Fruit fly (Drosophila melanogaster) whole organism, wandering third instar larva: ENCODE data around the gene CAH6.

Source experiments
- Abd-B ChIP-seq: fragments of >200 bp; optimal IDR thresholded peaks from 2 replicates; lab custom pipeline; 2017; ENCODE audit warnings: missing biosample characterization, missing genetic modification characterization
- CG32264 ChIP-seq: fragments of 200-800 bp; sonication (Bioruptor generic); optimal IDR thresholded peaks from 2 replicates; lab custom pipeline; 2016; ENCODE audit warnings: missing biosample characterization, missing genetic modification characterization
- CG9705 ChIP-seq: fragments of 200-800 bp; sonication (Bioruptor generic); optimal IDR thresholded peaks from 2 replicates; lab custom pipeline; 2018; ENCODE audit warnings: missing biosample characterization, mild to moderate bottlenecking, missing genetic modification characterization
- CrebA ChIP-seq: fragments of 200-800 bp; sonication (Bioruptor generic); optimal IDR thresholded peaks from 2 replicates; lab custom pipeline; 2016; ENCODE audit warnings: missing biosample characterization, mild to moderate bottlenecking, missing genetic modification characterization, borderline replicate concordance
- Dfd ChIP-seq: fragments of >200 bp; optimal IDR thresholded peaks from 2 replicates; lab custom pipeline; 2017; ENCODE audit warnings: missing biosample characterization, missing genetic modification characterization
- Dif ChIP-seq: fragments of 200-275, 200-300 bp; sonication (Bioruptor generic); optimal IDR thresholded peaks from 2 replicates; lab custom pipeline; 2018; ENCODE audit warnings: missing biosample characterization, missing genetic modification characterization; ENCODE audit not compliant: partially characterized antibody
- GATAd ChIP-seq: sonication (Bioruptor generic); optimal IDR thresholded peaks from 2 replicates; lab custom pipeline; 2016; ENCODE audit warnings: missing biosample characterization, missing genetic modification characterization
- HLH106 ChIP-seq: fragments of 200-800 bp; optimal IDR thresholded peaks from 3 replicates; lab custom pipeline; 2019; ENCODE audit warnings: missing biosample characterization, mild to moderate bottlenecking, missing genetic modification characterization, moderate library complexity
- Hnf4 ChIP-seq: fragments of 200-800 bp; sonication (Bioruptor generic); optimal IDR thresholded peaks from 2 replicates; lab custom pipeline; 2016; ENCODE audit warnings: missing biosample characterization, mild to moderate bottlenecking, missing genetic modification characterization
- Hr78 ChIP-seq: fragments of >200 bp; optimal IDR thresholded peaks from 2 replicates; lab custom pipeline; 2017; ENCODE audit warnings: missing biosample characterization, missing genetic modification characterization
- Hr83 ChIP-seq: fragments of 200-300 bp; sonication (Bioruptor generic); optimal IDR thresholded peaks from 2 replicates; lab custom pipeline; 2016; ENCODE audit warnings: missing biosample characterization, mild to moderate bottlenecking, missing genetic modification characterization, moderate library complexity; ENCODE audit not compliant: poor library complexity, severe bottlenecking
- Jra ChIP-seq: sonication (Bioruptor generic); optimal IDR thresholded peaks from 2 replicates; lab custom pipeline; 2016; ENCODE audit warnings: missing biosample characterization, missing genetic modification characterization
- Mio ChIP-seq: sonication (Bioruptor generic); optimal IDR thresholded peaks from 2 replicates; lab custom pipeline; 2016; ENCODE audit warnings: missing biosample characterization, missing genetic modification characterization
- Myc ChIP-seq: fragments of >200 bp; optimal IDR thresholded peaks from 2 replicates; lab custom pipeline; 2017
- N ChIP-seq: fragments of >200 bp; optimal IDR thresholded peaks from 2 replicates; lab custom pipeline; 2018; ENCODE audit warnings: missing biosample characterization, missing external identifiers, missing genetic modification characterization
- OdsH ChIP-seq: fragments of 200-800 bp; sonication (Bioruptor generic); optimal IDR thresholded peaks from 2 replicates; lab custom pipeline; 2016; ENCODE audit warnings: missing biosample characterization, mild to moderate bottlenecking, missing genetic modification characterization
- Rel ChIP-seq, 2 experiments: fragments of 200-800 bp; sonication (Bioruptor generic) in 1 of 2; optimal IDR thresholded peaks; 2 replicates in 1 of 2; 3 replicates in 1 of 2; lab custom pipeline; 2016 to 2019; ENCODE audit warnings: mild to moderate bottlenecking in 2 of 2, missing biosample characterization in 2 of 2, missing genetic modification characterization in 2 of 2, moderate library complexity in 1 of 2
- Sp1 ChIP-seq: fragments of 200-800 bp; sonication (Bioruptor generic); optimal IDR thresholded peaks from 3 replicates; lab custom pipeline; 2019; ENCODE audit warnings: missing biosample characterization, mild to moderate bottlenecking, missing genetic modification characterization, moderate library complexity
- Vsx2 ChIP-seq: fragments of 200-300, 225-300 bp; sonication (Bioruptor generic); optimal IDR thresholded peaks from 2 replicates; lab custom pipeline; 2018; ENCODE audit warnings: missing biosample characterization, missing genetic modification characterization; ENCODE audit not compliant: partially characterized antibody
- br ChIP-seq: fragments of 200-800 bp; sonication (Bioruptor generic); optimal IDR thresholded peaks from 2 replicates; lab custom pipeline; 2016; ENCODE audit warnings: missing biosample characterization, missing genetic modification characterization
- brk ChIP-seq: fragments of 200-800 bp; sonication (Bioruptor generic); optimal IDR thresholded peaks from 2 replicates; lab custom pipeline; 2016; ENCODE audit warnings: missing biosample characterization, mild to moderate bottlenecking, missing genetic modification characterization
- dl ChIP-seq, 2 experiments: fragments of 175-275, 200-275 bp in 1 of 2; fragments of 200-275 bp in 1 of 2; sonication (Bioruptor generic); optimal IDR thresholded peaks; lab custom pipeline; 2018; ENCODE audit warnings: mild to moderate bottlenecking in 2 of 2, missing biosample characterization in 2 of 2, missing genetic modification characterization in 2 of 2, moderate library complexity in 2 of 2; ENCODE audit not compliant: partially characterized antibody in 2 of 2, insufficient read depth in 1 of 2
- dmrt93B ChIP-seq: fragments of 200-800 bp; sonication (Bioruptor generic); optimal IDR thresholded peaks from 2 replicates; lab custom pipeline; 2018; ENCODE audit warnings: missing biosample characterization, mild to moderate bottlenecking, missing genetic modification characterization
- dsf ChIP-seq: sonication (Bioruptor generic); optimal IDR thresholded peaks from 2 replicates; lab custom pipeline; 2016; ENCODE audit warnings: missing biosample characterization, missing genetic modification characterization, borderline replicate concordance
- ey ChIP-seq: fragments of 200-800 bp; sonication (Bioruptor generic); optimal IDR thresholded peaks from 2 replicates; lab custom pipeline; 2016; ENCODE audit warnings: missing biosample characterization, missing genetic modification characterization
- foxo ChIP-seq, 2 experiments: fragments of 200-800 bp; sonication (Bioruptor generic); optimal IDR thresholded peaks; 2 replicates in 1 of 2; 3 replicates in 1 of 2; lab custom pipeline; 2016 to 2017; ENCODE audit warnings: missing biosample characterization in 2 of 2, missing genetic modification characterization in 2 of 2
- fru ChIP-seq: fragments of 200-800 bp; sonication (Bioruptor generic); optimal IDR thresholded peaks from 3 replicates; lab custom pipeline; 2016; ENCODE audit warnings: missing biosample characterization, mild to moderate bottlenecking, missing genetic modification characterization
- h ChIP-seq: fragments of 200-800 bp; sonication (Bioruptor generic); optimal IDR thresholded peaks from 3 replicates; lab custom pipeline; 2016; ENCODE audit warnings: missing biosample characterization, mild to moderate bottlenecking, missing genetic modification characterization
- jim ChIP-seq: fragments of 175-275, 200-325 bp; sonication (Bioruptor generic); optimal IDR thresholded peaks from 2 replicates; lab custom pipeline; 2016; ENCODE audit warnings: missing biosample characterization, mild to moderate bottlenecking, missing genetic modification characterization
- lola ChIP-seq: fragments of >200 bp; optimal IDR thresholded peaks from 2 replicates; lab custom pipeline; 2017; ENCODE audit warnings: missing biosample characterization, missing genetic modification characterization
- pan ChIP-seq: fragments of >200 bp; optimal IDR thresholded peaks from 2 replicates; lab custom pipeline; 2017
- psq ChIP-seq: fragments of 200-800 bp; sonication (Bioruptor generic); optimal IDR thresholded peaks from 3 replicates; lab custom pipeline; 2017; ENCODE audit warnings: missing biosample characterization, mild to moderate bottlenecking, missing genetic modification characterization, moderate library complexity
- rgr ChIP-seq: fragments of 200-800 bp; sonication (Bioruptor generic); optimal IDR thresholded peaks from 3 replicates; lab custom pipeline; 2016; ENCODE audit warnings: missing biosample characterization, mild to moderate bottlenecking, missing genetic modification characterization
- sage ChIP-seq: fragments of 200-800 bp; sonication (Bioruptor generic); optimal IDR thresholded peaks from 2 replicates; lab custom pipeline; 2016; ENCODE audit warnings: missing biosample characterization, mild to moderate bottlenecking, missing genetic modification characterization
- sv ChIP-seq: fragments of 200-800 bp; sonication (Bioruptor generic); optimal IDR thresholded peaks from 3 replicates; lab custom pipeline; 2016; ENCODE audit warnings: missing biosample characterization, missing genetic modification characterization
- tai ChIP-seq: sonication (Bioruptor generic); optimal IDR thresholded peaks from 2 replicates; lab custom pipeline; 2016; ENCODE audit warnings: missing biosample characterization, missing genetic modification characterization
- usp ChIP-seq: fragments of >200 bp; optimal IDR thresholded peaks from 2 replicates; lab custom pipeline; 2017; ENCODE audit warnings: missing biosample characterization, missing genetic modification characterization
- woc ChIP-seq: sonication (Bioruptor generic); optimal IDR thresholded peaks from 2 replicates; lab custom pipeline; 2016; ENCODE audit warnings: missing biosample characterization, mild to moderate bottlenecking, missing genetic modification characterization

The CAH6 gene

dm6 chr3R:31223971-31224860, 33.2 kb upstream of the CAH6 start:
- no peak for TF ChIP-seq HLH106 (tag; lab: Kevin White, UChicago)
- peak; percentile 37 for TF ChIP-seq Jra (GFP tag; lab: Kevin White, UChicago)
- TF ChIP-seq OdsH (GFP tag; lab: Kevin White, UChicago) = peak; percentile 26
- no peak for TF ChIP-seq Rel (GFP tag; optimal IDR thresholded peaks at IDR 0.05; lab: Kevin White, UChicago)
- peak; percentile 38 for TF ChIP-seq Rel (tag; optimal IDR thresholded peaks at IDR 0.05; lab: Kevin White, UChicago)
- TF ChIP-seq psq = peak; percentile 4
- TF ChIP-seq jim (GFP tag; lab: Kevin White, UChicago) = no peak
- peak; percentile 3 for TF ChIP-seq sage (GFP tag; lab: Kevin White, UChicago)
- no peak for TF ChIP-seq Sp1 (GFP tag; lab: Kevin White, UChicago)
- no peak for TF ChIP-seq GATAd (GFP tag; lab: Kevin White, UChicago)
- TF ChIP-seq Hnf4 (GFP tag; lab: Kevin White, UChicago) = no peak

DNA sequence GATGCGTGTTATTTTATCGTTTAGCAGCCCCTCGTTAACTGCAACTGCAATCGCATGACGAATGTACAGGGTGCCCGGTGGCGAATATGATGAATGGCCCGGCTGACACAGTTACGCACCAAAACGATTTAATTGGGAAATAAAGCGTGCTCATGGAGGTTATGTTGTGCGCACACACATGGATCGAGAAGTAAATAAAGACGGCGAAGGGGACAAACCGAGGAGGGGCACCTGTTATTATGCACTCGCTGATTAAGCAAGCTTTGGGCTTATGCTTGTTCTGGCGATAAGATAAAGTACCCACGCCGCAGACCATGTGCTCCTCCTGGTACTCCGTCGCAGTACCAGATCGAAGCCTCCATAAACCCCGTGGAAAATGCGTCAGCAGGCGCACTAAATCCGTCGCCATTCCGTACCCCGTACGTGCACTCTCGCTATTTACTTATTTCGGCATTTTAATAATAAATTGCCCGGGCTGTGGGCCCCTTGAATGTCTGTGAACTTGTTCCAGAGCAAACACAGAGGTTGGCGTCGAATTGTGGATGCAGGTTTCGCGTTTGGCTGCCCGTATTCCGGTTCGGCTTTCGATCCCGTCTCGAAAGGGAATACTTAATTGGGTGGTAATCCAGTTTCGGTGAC, 32.2 kb upstream of the CAH6 start:
- TF ChIP-seq CrebA (GFP tag; lab: Kevin White, UChicago) = no peak
- no peak for TF ChIP-seq Abd-B (GFP tag; lab: Kevin White, UChicago)
- no peak for TF ChIP-seq dsf
- peak; percentile 80 for TF ChIP-seq rgr (GFP tag; lab: Kevin White, UChicago)
- peak; percentile 46 for TF ChIP-seq Hnf4 (GFP tag; lab: Kevin White, UChicago)
- peak; percentile 58 for TF ChIP-seq psq
- peak; percentile 80 for TF ChIP-seq fru (GFP tag; lab: Kevin White, UChicago)
- TF ChIP-seq GATAd (GFP tag; lab: Kevin White, UChicago) = no peak
- no peak for TF ChIP-seq Vsx2
- TF ChIP-seq tai (GFP tag; lab: Kevin White, UChicago) = no peak
- TF ChIP-seq Sp1 (GFP tag; lab: Kevin White, UChicago) = peak; percentile 56
- TF ChIP-seq usp (GFP tag; lab: Kevin White, UChicago) = no peak
- no peak for TF ChIP-seq Rel (GFP tag; optimal IDR thresholded peaks at IDR 0.05; lab: Kevin White, UChicago)
- peak; percentile 59 for TF ChIP-seq Rel (tag; optimal IDR thresholded peaks at IDR 0.05; lab: Kevin White, UChicago)
- peak; percentile 79 for TF ChIP-seq h (GFP tag; lab: Kevin White, UChicago)
- no peak for TF ChIP-seq woc
- TF ChIP-seq Myc (lab: Kevin White, UChicago) = no peak
- peak; percentile 22 for TF ChIP-seq dmrt93B (GFP tag; lab: Kevin White, UChicago)
- TF ChIP-seq Mio (GFP tag; lab: Kevin White, UChicago) = no peak
- no peak for TF ChIP-seq N (GFP tag; lab: Kevin White, UChicago)
- no peak for TF ChIP-seq Dfd (GFP tag; lab: Kevin White, UChicago)
- TF ChIP-seq CG9705 (GFP tag; lab: Kevin White, UChicago) = no peak
- TF ChIP-seq br (GFP tag; lab: Kevin White, UChicago) = peak; percentile 72
- TF ChIP-seq Jra (GFP tag; lab: Kevin White, UChicago) = peak; percentile 71
- no peak for TF ChIP-seq sv (GFP tag; lab: Kevin White, UChicago)
- TF ChIP-seq jim (GFP tag; lab: Kevin White, UChicago) = no peak
- TF ChIP-seq ey (GFP tag; lab: Kevin White, UChicago) = peak; percentile 76
- TF ChIP-seq Dif (GFP tag; lab: Kevin White, UChicago) = no peak
- peak; percentile 64 for TF ChIP-seq brk (GFP tag; lab: Kevin White, UChicago)
- TF ChIP-seq lola (GFP tag; lab: Kevin White, UChicago) = no peak
- TF ChIP-seq dl (GFP tag; optimal IDR thresholded peaks at IDR 0.05; lab: Kevin White, UChicago; ENCODE audit: insufficient read depth in 1 of 2, partially characterized antibody in 2 of 2) = no peak
- TF ChIP-seq pan (lab: Kevin White, UChicago) = no peak
- no peak for TF ChIP-seq CG32264 (GFP tag; lab: Kevin White, UChicago)
- peak; percentile 66 for TF ChIP-seq Hr83
- TF ChIP-seq foxo (GFP tag; optimal IDR thresholded peaks at IDR 0.05; lab: Kevin White, UChicago) = peak in 1 of 2 experiments; percentile 74
- TF ChIP-seq Hr78 (GFP tag; lab: Kevin White, UChicago) = no peak
- TF ChIP-seq OdsH (GFP tag; lab: Kevin White, UChicago) = peak; percentile 26
- peak; percentile 63 for TF ChIP-seq HLH106 (tag; lab: Kevin White, UChicago)
- peak; percentile 25 for TF ChIP-seq sage (GFP tag; lab: Kevin White, UChicago)
- TF ChIP-seq, all 38 proteins: peak for 17
